Fruit fly (Drosophila melanogaster) whole organism, embryonic: Measurements from ENCODE around the gene CG6607.

ENCODE experiments used
- CG12155 ChIP-seq: fragments of 200-800 bp; sonication (Bioruptor generic); optimal IDR thresholded peaks from 3 replicates; lab custom pipeline; 2016; ENCODE audit warnings: missing biosample characterization, missing genetic modification characterization
- CG18764 ChIP-seq: fragments of 200-800 bp; sonication (Bioruptor generic); optimal IDR thresholded peaks from 3 replicates; lab custom pipeline; 2016; ENCODE audit warnings: missing biosample characterization, missing genetic modification characterization
- CHES-1-like ChIP-seq: fragments of 200-800 bp; sonication (Bioruptor generic); optimal IDR thresholded peaks from 2 replicates; lab custom pipeline; 2016; ENCODE audit warnings: missing biosample characterization, missing genetic modification characterization
- Hr3 ChIP-seq: fragments of 200-800 bp; sonication (Bioruptor generic); optimal IDR thresholded peaks from 3 replicates; lab custom pipeline; 2016; ENCODE audit warnings: missing biosample characterization, missing genetic modification characterization
- lab ChIP-seq: fragments of 200-800 bp; sonication (Bioruptor generic); optimal IDR thresholded peaks from 3 replicates; lab custom pipeline; 2017; ENCODE audit warnings: missing biosample characterization, missing genetic modification characterization, mild to moderate bottlenecking, moderate library complexity, missing genetic modification reagents

- TF ChIP-seq CHES-1-like (GFP tag; lab: Kevin White, UChicago) (no peak), lab (peak; percentile 6), Hr3 (GFP tag; lab: Kevin White, UChicago) (no peak), CG12155 (GFP tag; lab: Kevin White, UChicago) (no peak), CG18764 (no peak)
Observed at dm6 chr3R:24577355-24577754, 49.5 kb downstream of the CG6607 start.
